Fruit fly (Drosophila melanogaster) whole organism, embryonic: ENCODE data around the gene Rpt6.

Experiments used
- CG10274 ChIP-seq: fragments of 200-800 bp; sonication (Bioruptor generic); optimal IDR thresholded peaks from 3 replicates; lab custom pipeline; 2017; ENCODE audit warnings: missing biosample characterization, mild to moderate bottlenecking, missing genetic modification characterization
- CG10654 ChIP-seq: fragments of 200-800 bp; sonication (Bioruptor generic); optimal IDR thresholded peaks from 2 replicates; lab custom pipeline; 2016; ENCODE audit warnings: missing biosample characterization, missing genetic modification characterization
- CG11456 ChIP-seq: fragments of 200-800 bp; sonication (Bioruptor generic); IDR thresholded peaks from 3 replicates; pipeline ENCODE4 v1.3.6; 2022; ENCODE audit warnings: missing biosample characterization, missing genetic modification characterization
- CG12769 ChIP-seq: fragments of 200-800 bp; sonication (Bioruptor generic); optimal IDR thresholded peaks from 2 replicates; lab custom pipeline; 2019; ENCODE audit warnings: missing biosample characterization, mild to moderate bottlenecking, missing genetic modification characterization, moderate library complexity
- CG12942 ChIP-seq: fragments of 200-800 bp; sonication (Bioruptor generic); optimal IDR thresholded peaks from 3 replicates; lab custom pipeline; 2016; ENCODE audit warnings: missing biosample characterization, missing genetic modification characterization
- CG13123 ChIP-seq: fragments of 200-800 bp; sonication (Bioruptor generic); optimal IDR thresholded peaks from 2 replicates; lab custom pipeline; 2016; ENCODE audit warnings: missing biosample characterization, missing genetic modification characterization
- CG13624 ChIP-seq: fragments of 200-800 bp; sonication (Bioruptor generic); optimal IDR thresholded peaks from 2 replicates; lab custom pipeline; 2016; ENCODE audit warnings: missing biosample characterization, missing genetic modification characterization
- CG14667 ChIP-seq: fragments of 200-800 bp; sonication (Bioruptor generic); IDR thresholded peaks from 2 replicates; pipeline ENCODE4 v1.3.6; 2022; ENCODE audit warnings: missing biosample characterization, missing genetic modification characterization
- CG15514 ChIP-seq: fragments of 200-800 bp; sonication (Bioruptor generic); optimal IDR thresholded peaks from 3 replicates; lab custom pipeline; 2017; ENCODE audit warnings: missing biosample characterization, missing genetic modification characterization, mild to moderate bottlenecking, moderate library complexity, missing genetic modification reagents
- CG1603 ChIP-seq: fragments of 200-800 bp; sonication (Bioruptor generic); optimal IDR thresholded peaks from 2 replicates; lab custom pipeline; 2019; ENCODE audit warnings: missing biosample characterization, mild to moderate bottlenecking, missing genetic modification characterization, moderate library complexity
- CG1647 ChIP-seq: fragments of 200-800 bp; sonication (Bioruptor generic); optimal IDR thresholded peaks from 3 replicates; lab custom pipeline; 2016; ENCODE audit warnings: missing biosample characterization, missing genetic modification characterization
- CG17612 ChIP-seq: fragments of 200-800 bp; sonication (Bioruptor generic); IDR thresholded peaks from 2 replicates; pipeline ENCODE4 v1.3.6; 2022; ENCODE audit warnings: missing biosample characterization, missing genetic modification characterization
- CG2120 ChIP-seq: fragments of 200-800 bp; sonication (Bioruptor generic); optimal IDR thresholded peaks from 3 replicates; lab custom pipeline; 2016; ENCODE audit warnings: missing biosample characterization, missing genetic modification characterization
- CG32772 ChIP-seq: fragments of 200-800 bp; sonication (Bioruptor generic); IDR thresholded peaks from 2 replicates; pipeline ENCODE4 v1.3.6; 2022; ENCODE audit warnings: missing biosample characterization, missing genetic modification characterization
- CG4328 ChIP-seq: fragments of 200-800 bp; sonication (Bioruptor generic); optimal IDR thresholded peaks from 3 replicates; lab custom pipeline; 2017; ENCODE audit warnings: missing biosample characterization, missing genetic modification reagents, missing genetic modification characterization
- CG6791 ChIP-seq: fragments of 200-800 bp; sonication (Bioruptor generic); IDR thresholded peaks from 3 replicates; pipeline ENCODE4 v1.3.6; 2022; ENCODE audit warnings: missing biosample characterization, missing genetic modification characterization; ENCODE audit not compliant: partially characterized antibody
- CG7987 ChIP-seq: fragments of 200-800 bp; sonication (Bioruptor generic); optimal IDR thresholded peaks from 2 replicates; lab custom pipeline; 2018; ENCODE audit warnings: missing biosample characterization, mild to moderate bottlenecking, missing genetic modification characterization, moderate library complexity
- CG8359 ChIP-seq: fragments of 200-800 bp; sonication (Bioruptor generic); optimal IDR thresholded peaks from 2 replicates; lab custom pipeline; 2017; ENCODE audit warnings: missing biosample characterization, mild to moderate bottlenecking, missing genetic modification characterization, borderline replicate concordance
- CG9727 ChIP-seq: fragments of 200-800 bp; sonication (Bioruptor generic); optimal IDR thresholded peaks from 3 replicates; lab custom pipeline; 2017; ENCODE audit warnings: missing biosample characterization, mild to moderate bottlenecking, missing genetic modification characterization
- CG9817 ChIP-seq: fragments of 200-800 bp; sonication (Bioruptor generic); optimal IDR thresholded peaks from 2 replicates; lab custom pipeline; 2018; ENCODE audit warnings: missing biosample characterization, mild to moderate bottlenecking, missing genetic modification characterization, moderate library complexity
- CHES-1-like ChIP-seq: fragments of 200-800 bp; sonication (Bioruptor generic); optimal IDR thresholded peaks from 2 replicates; lab custom pipeline; 2016; ENCODE audit warnings: missing biosample characterization, missing genetic modification characterization
- D19B ChIP-seq: fragments of 200-800 bp; sonication (Bioruptor generic); optimal IDR thresholded peaks from 2 replicates; lab custom pipeline; 2017; ENCODE audit warnings: missing biosample characterization, mild to moderate bottlenecking, missing genetic modification characterization
- Dip2 ChIP-seq: fragments of 200-800 bp; sonication (Bioruptor generic); IDR thresholded peaks from 2 replicates; pipeline ENCODE4 v1.3.6; 2022; ENCODE audit warnings: missing biosample characterization, missing genetic modification characterization
- Lhr ChIP-seq: fragments of 200-800 bp; sonication (Bioruptor generic); optimal IDR thresholded peaks from 3 replicates; lab custom pipeline; 2017; ENCODE audit warnings: mild to moderate bottlenecking, missing biosample characterization, missing genetic modification reagents, missing genetic modification characterization
- Meics ChIP-seq: fragments of 200-800 bp; sonication (Bioruptor generic); optimal IDR thresholded peaks from 2 replicates; lab custom pipeline; 2017; ENCODE audit warnings: missing biosample characterization, mild to moderate bottlenecking, missing genetic modification characterization
- Mes4 ChIP-seq: fragments of 200-800 bp; sonication (Bioruptor generic); optimal IDR thresholded peaks from 2 replicates; lab custom pipeline; 2016; ENCODE audit warnings: missing biosample characterization, missing genetic modification characterization
- Mrtf ChIP-seq: fragments of 200-800 bp; sonication (Bioruptor generic); IDR thresholded peaks from 3 replicates; pipeline ENCODE4 v1.3.6; 2022; ENCODE audit warnings: missing biosample characterization, missing genetic modification characterization
- Nf-YA ChIP-seq: fragments of 200-800 bp; sonication (Bioruptor generic); IDR thresholded peaks from 2 replicates; pipeline ENCODE4 v1.3.6; 2022; ENCODE audit warnings: missing biosample characterization, missing genetic modification characterization
- Nf-YC ChIP-seq: fragments of 200-800 bp; optimal IDR thresholded peaks from 3 replicates; lab custom pipeline; 2019; ENCODE audit warnings: missing biosample characterization, mild to moderate bottlenecking, missing genetic modification characterization, moderate library complexity
- Optix ChIP-seq: fragments of 200-800 bp; sonication (Bioruptor generic); IDR thresholded peaks from 3 replicates; pipeline ENCODE4 v1.3.6; 2022; ENCODE audit warnings: missing biosample characterization, missing genetic modification characterization
- Pdp1 ChIP-seq, 2 experiments: fragments of 200-800 bp; sonication (Bioruptor generic); optimal IDR thresholded peaks; 3 replicates each; lab custom pipeline; 2016; ENCODE audit warnings: missing biosample characterization in 2 of 2, missing genetic modification characterization in 2 of 2, mild to moderate bottlenecking in 1 of 2, moderate library complexity in 1 of 2
- Scr ChIP-seq: fragments of 200-800 bp; sonication (Bioruptor generic); IDR thresholded peaks from 2 replicates; pipeline ENCODE4 v1.3.6; 2022; ENCODE audit warnings: missing biosample characterization, missing genetic modification characterization; ENCODE audit not compliant: partially characterized antibody
- YL-1 ChIP-seq: fragments of 200-800 bp; sonication (Bioruptor generic); optimal IDR thresholded peaks from 3 replicates; lab custom pipeline; 2017; ENCODE audit warnings: missing biosample characterization, mild to moderate bottlenecking, missing genetic modification characterization
- ac ChIP-seq: fragments of 200-800 bp; sonication (Bioruptor generic); optimal IDR thresholded peaks from 3 replicates; lab custom pipeline; 2017; ENCODE audit warnings: missing biosample characterization, mild to moderate bottlenecking, missing genetic modification characterization
- bab2 ChIP-seq: fragments of 200-800 bp; sonication (Bioruptor generic); optimal IDR thresholded peaks from 2 replicates; lab custom pipeline; 2016; ENCODE audit warnings: missing biosample characterization, missing genetic modification characterization
- bsh ChIP-seq, 2 experiments: fragments of 200-800 bp; sonication (Bioruptor generic); optimal IDR thresholded peaks; 2 replicates each; lab custom pipeline; 2017 to 2018; ENCODE audit warnings: mild to moderate bottlenecking in 2 of 2, missing biosample characterization in 2 of 2, missing genetic modification characterization in 2 of 2, moderate library complexity in 1 of 2
- cad ChIP-seq: fragments of >200 bp; optimal IDR thresholded peaks from 2 replicates; lab custom pipeline; 2017; ENCODE audit warnings: missing biosample characterization, missing genetic modification characterization
- corto ChIP-seq: fragments of 200-800 bp; sonication (Bioruptor generic); optimal IDR thresholded peaks from 2 replicates; lab custom pipeline; 2016; ENCODE audit warnings: missing biosample characterization, mild to moderate bottlenecking, missing genetic modification characterization, moderate library complexity
- crp ChIP-seq, 2 experiments: fragments of 200-800 bp; sonication (Bioruptor generic); optimal IDR thresholded peaks; 2 replicates in 1 of 2; 3 replicates in 1 of 2; lab custom pipeline; 2017; ENCODE audit warnings: missing biosample characterization in 2 of 2, missing genetic modification characterization in 2 of 2, mild to moderate bottlenecking in 1 of 2, moderate library complexity in 1 of 2
- fd3F ChIP-seq: fragments of 200-800 bp; sonication (Bioruptor generic); optimal IDR thresholded peaks from 2 replicates; lab custom pipeline; 2018; ENCODE audit warnings: missing biosample characterization, mild to moderate bottlenecking, missing genetic modification characterization, moderate library complexity
- h ChIP-seq: fragments of >200 bp; optimal IDR thresholded peaks from 2 replicates; lab custom pipeline; 2017
- hb ChIP-seq: fragments of 200-800 bp; sonication (Bioruptor generic); IDR thresholded peaks from 3 replicates; pipeline ENCODE4 v1.3.6; 2022; ENCODE audit warnings: missing biosample characterization, missing genetic modification characterization; ENCODE audit not compliant: partially characterized antibody
- hkb ChIP-seq, 2 experiments: fragments of 200-800 bp in 1 of 2; fragments of >200 bp in 1 of 2; sonication (Bioruptor generic) in 1 of 2; IDR thresholded peaks in 1 of 2; optimal IDR thresholded peaks in 1 of 2; 2 replicates each; pipeline versions ENCODE4 v1.3.6 to Lab custom; 2017 to 2022; ENCODE audit warnings: missing biosample characterization in 1 of 2, missing genetic modification characterization in 1 of 2
- inv ChIP-seq: fragments of 200-800 bp; sonication (Bioruptor generic); IDR thresholded peaks from 2 replicates; pipeline ENCODE4 v1.3.6; 2022; ENCODE audit warnings: missing biosample characterization, missing genetic modification characterization; ENCODE audit not compliant: partially characterized antibody
- nau ChIP-seq: fragments of 200-800 bp; sonication (Bioruptor generic); optimal IDR thresholded peaks from 3 replicates; lab custom pipeline; 2017; ENCODE audit warnings: missing biosample characterization, mild to moderate bottlenecking, missing genetic modification characterization, missing genetic modification reagents
- ranshi ChIP-seq: fragments of 200-800 bp; sonication (Bioruptor generic); IDR thresholded peaks from 2 replicates; pipeline ENCODE4 v1.3.6; 2022; ENCODE audit warnings: missing biosample characterization, missing genetic modification characterization
- salm ChIP-seq: fragments of 200-800 bp; sonication (Bioruptor generic); optimal IDR thresholded peaks from 2 replicates; lab custom pipeline; 2018; ENCODE audit warnings: missing biosample characterization, mild to moderate bottlenecking, missing genetic modification characterization
- zfh1 ChIP-seq: fragments of 200-800 bp; sonication (Bioruptor generic); IDR thresholded peaks from 3 replicates; pipeline ENCODE4 v1.3.6; 2022; ENCODE audit warnings: missing biosample characterization, missing genetic modification characterization

Rpt6 gene

dm6 chrX:21306485-21307142 lies 9.2 kb upstream of the Rpt6 start, which contains the start of gene Abca3 (continued):
- TF ChIP-seq CG17612 (GFP tag; lab: Robert Waterston, UW), result no peak
- TF ChIP-seq CG10274 (GFP tag; lab: Kevin White, UChicago), result peak; percentile 13
- TF ChIP-seq h (lab: Kevin White, UChicago), result no peak
- TF ChIP-seq Meics, result peak; percentile 77
- TF ChIP-seq cad, result no peak
- peak; percentile 54 for TF ChIP-seq CHES-1-like (GFP tag; lab: Kevin White, UChicago)
- peak; percentile 49 for TF ChIP-seq fd3F
- no peak for TF ChIP-seq Lhr
- TF ChIP-seq bsh (GFP tag; optimal IDR thresholded peaks at IDR 0.05; lab: Kevin White, UChicago), result peak in 1 of 2 experiments; percentile 44
- peak; percentile 9 for TF ChIP-seq salm (tag; lab: Kevin White, UChicago)
- peak; percentile 73 for TF ChIP-seq Nf-YC (tag; lab: Kevin White, UChicago)
- no peak for TF ChIP-seq Nf-YA (GFP tag; lab: Robert Waterston, UW)
- TF ChIP-seq hkb (optimal IDR thresholded peaks at IDR 0.05; lab: Kevin White, UChicago), result peak; percentile 47
- peak; percentile 41; the same call in 1 of the 2 replicates for TF ChIP-seq hkb (GFP tag; IDR thresholded peaks at IDR 0.05; lab: Robert Waterston, UW)
- TF ChIP-seq CG1603 (tag; lab: Kevin White, UChicago), result peak; percentile 9
- TF ChIP-seq YL-1 (GFP tag; lab: Kevin White, UChicago), result peak; percentile 2
- TF ChIP-seq CG8359 (GFP tag; lab: Kevin White, UChicago), result no peak
- TF ChIP-seq CG2120 (GFP tag; lab: Kevin White, UChicago), result peak; percentile 83
- TF ChIP-seq CG32772, result no peak
- TF ChIP-seq crp (GFP tag; optimal IDR thresholded peaks at IDR 0.05; lab: Kevin White, UChicago), result peak in 1 of 2 experiments; percentile 75
- TF ChIP-seq inv (GFP tag; lab: Robert Waterston, UW), result no peak
- peak; percentile 20 for TF ChIP-seq CG1647
- no peak for TF ChIP-seq Dip2 (GFP tag; lab: Robert Waterston, UW)
- no peak for TF ChIP-seq Mes4 (GFP tag; lab: Kevin White, UChicago)
- TF ChIP-seq CG14667 (GFP tag; lab: Robert Waterston, UW), result no peak
- TF ChIP-seq CG9727 (GFP tag; lab: Kevin White, UChicago), result peak; percentile 41
- no peak for TF ChIP-seq corto (GFP tag; lab: Kevin White, UChicago)
- peak; percentile 58 for TF ChIP-seq CG13624 (GFP tag; lab: Kevin White, UChicago)
- TF ChIP-seq bab2 (GFP tag; lab: Kevin White, UChicago), result peak; percentile 2
- TF ChIP-seq Scr (GFP tag; lab: Robert Waterston, UW), result no peak
- peak; percentile 74 for TF ChIP-seq CG15514 (GFP tag; lab: Kevin White, UChicago)
- no peak for TF ChIP-seq ac
- no peak; the same call in 1 of the 2 replicates for TF ChIP-seq ranshi (GFP tag; lab: Robert Waterston, UW)
- 0 out of 3 replicates have a peak, but pooled peaks have one; percentile 39 for TF ChIP-seq CG6791 (GFP tag; lab: Robert Waterston, UW)
- TF ChIP-seq CG9817, result peak; percentile 69
- no peak for TF ChIP-seq CG13123 (GFP tag; lab: Kevin White, UChicago)
- peak; percentile 65 for TF ChIP-seq CG12769 (tag; lab: Kevin White, UChicago)
- 0 out of 3 replicates have a peak, but pooled peaks have one; percentile 48 for TF ChIP-seq CG11456 (GFP tag; lab: Robert Waterston, UW)
- no peak for TF ChIP-seq CG7987 (GFP tag; lab: Kevin White, UChicago)
- peak; percentile 6 for TF ChIP-seq CG12942
- TF ChIP-seq Pdp1 (GFP tag; optimal IDR thresholded peaks at IDR 0.05; lab: Kevin White, UChicago), result peak; percentile 63 to 99
- TF ChIP-seq nau (GFP tag; lab: Kevin White, UChicago), result no peak
- TF ChIP-seq zfh1, result peak; percentile 45; the same call in 2 of the 3 replicates
- TF ChIP-seq Mrtf, result no peak
- TF ChIP-seq CG10654 (GFP tag; lab: Kevin White, UChicago), result peak; percentile 4
- TF ChIP-seq CG4328 (GFP tag; lab: Kevin White, UChicago), result peak; percentile 68
- no peak for TF ChIP-seq Optix (GFP tag; lab: Robert Waterston, UW)
- TF ChIP-seq hb (GFP tag; lab: Robert Waterston, UW), result no peak
- peak; percentile 40 for TF ChIP-seq D19B
